Fruit fly (Drosophila melanogaster): ENCODE results near the gene CG3558.

CG3558 gene

dm6 chr2L:2979091-2979490, 13.6 kb upstream of the CG3558 start, which contains the start of gene CG9643:
Gene CG9643 (minus strand): TSS chr2L:2979288.
- peak; percentile 7 for TF ChIP-seq bab1 (GFP tag; optimal IDR thresholded peaks at IDR 0.05)
- no peak for TF ChIP-seq CG12768 (GFP tag; optimal IDR thresholded peaks at IDR 0.05)
- TF ChIP-seq CG14711 (tag; optimal IDR thresholded peaks at IDR 0.05) = peak; percentile 8
- peak; percentile 92 for TF ChIP-seq Mnt (GFP tag; optimal IDR thresholded peaks at IDR 0.05)

DNA sequence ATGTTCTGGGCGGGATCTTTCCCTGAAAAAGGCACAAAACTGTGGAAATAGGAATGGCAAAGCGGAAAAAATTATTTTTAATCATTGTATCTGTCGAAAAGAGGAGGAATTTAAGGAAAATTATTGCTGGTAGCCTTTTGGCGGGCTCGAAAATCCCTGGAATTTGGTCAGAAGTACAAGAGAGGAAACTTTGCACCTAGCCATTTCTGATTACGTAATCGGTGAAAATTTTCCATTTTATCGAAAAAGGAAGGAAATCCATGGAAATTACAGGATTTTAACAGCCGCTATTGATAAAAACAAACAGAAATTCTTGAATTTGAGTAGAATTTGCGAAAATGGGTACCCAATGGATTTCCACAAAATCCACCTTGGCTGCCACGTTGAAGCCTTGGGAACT, 5.9 kb upstream of the CG3558 start:
- TF ChIP-seq CG1620 (GFP tag; optimal IDR thresholded peaks at IDR 0.05) (no peak), Mnt (GFP tag; optimal IDR thresholded peaks at IDR 0.05) (no peak), Crg-1 (GFP tag; optimal IDR thresholded peaks at IDR 0.05) (no peak), CG7101 (tag; optimal IDR thresholded peaks at IDR 0.05) (no peak), kay (GFP tag; ENCODE audit: borderline replicate concordance) (no peak), cnc (optimal IDR thresholded peaks at IDR 0.05) (no peak)

- TF ChIP-seq CG5204 (GFP tag; optimal IDR thresholded peaks at IDR 0.05) (no peak), CG7101 (tag; optimal IDR thresholded peaks at IDR 0.05) (peak; percentile 90), CG12768 (GFP tag; optimal IDR thresholded peaks at IDR 0.05) (peak; percentile 87), cnc (optimal IDR thresholded peaks at IDR 0.05) (no peak), Clk (GFP tag; optimal IDR thresholded peaks at IDR 0.05) (peak; percentile 77), kay (GFP tag; ENCODE audit: borderline replicate concordance) (no peak), bab1 (GFP tag; optimal IDR thresholded peaks at IDR 0.05) (peak; percentile 65), toe (GFP tag; optimal IDR thresholded peaks at IDR 0.05) (no peak), pad (GFP tag; optimal IDR thresholded peaks at IDR 0.05) (peak; percentile 73), ovo (GFP tag; optimal IDR thresholded peaks at IDR 0.05) (peak; percentile 77), Hr96 (GFP tag; optimal IDR thresholded peaks at IDR 0.05) (no peak), tj (GFP tag; optimal IDR thresholded peaks at IDR 0.05) (peak; percentile 80), CG14711 (tag; optimal IDR thresholded peaks at IDR 0.05) (peak; percentile 80), Crg-1 (GFP tag; optimal IDR thresholded peaks at IDR 0.05) (peak; percentile 79), CG11617 (GFP tag; optimal IDR thresholded peaks at IDR 0.05) (peak; percentile 92), CG33017 (tag; optimal IDR thresholded peaks at IDR 0.05) (peak; percentile 82), cic (GFP tag; optimal IDR thresholded peaks at IDR 0.05) (peak; percentile 56), CG1620 (GFP tag; optimal IDR thresholded peaks at IDR 0.05) (peak; percentile 81), CG7045 (GFP tag; optimal IDR thresholded peaks at IDR 0.05) (peak; percentile 85), Mnt (GFP tag; optimal IDR thresholded peaks at IDR 0.05) (peak; percentile 82)
Measured at dm6 chr2L:2987681-2988381, 4.8 kb upstream of the CG3558 start, which contains the start of the genes Chd1 and Bem46. Gene Chd1 (minus strand): TSS chr2L:2987723. Gene Bem46 (plus strand): TSS chr2L:2988116.

DNA sequence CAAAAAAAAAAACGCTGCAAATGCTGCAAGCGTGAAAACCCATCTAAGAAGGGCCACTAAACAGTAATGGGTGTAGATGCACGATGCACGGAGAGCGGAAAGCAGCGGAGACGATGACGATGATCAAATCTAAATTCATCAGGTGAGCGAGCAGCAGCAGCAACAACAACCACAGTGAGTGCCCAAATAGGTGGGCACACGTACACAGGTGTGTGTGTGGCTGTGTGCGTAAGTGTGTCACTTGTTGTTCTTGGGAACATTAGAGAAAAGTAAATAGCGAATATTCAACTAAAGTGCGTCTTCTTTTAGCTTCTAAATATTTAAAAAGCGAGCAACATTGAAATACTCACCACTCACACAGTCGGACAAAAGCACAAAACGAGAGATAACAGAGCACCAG, 566 bp downstream of the CG3558 start:
- TF ChIP-seq Mnt (GFP tag; optimal IDR thresholded peaks at IDR 0.05) (peak; percentile 25), bab1 (GFP tag; optimal IDR thresholded peaks at IDR 0.05) (no peak), CG12768 (GFP tag; optimal IDR thresholded peaks at IDR 0.05) (peak; percentile 58), tj (GFP tag; optimal IDR thresholded peaks at IDR 0.05) (no peak), ovo (GFP tag; optimal IDR thresholded peaks at IDR 0.05) (no peak), toe (GFP tag; optimal IDR thresholded peaks at IDR 0.05) (no peak), Crg-1 (GFP tag; optimal IDR thresholded peaks at IDR 0.05) (no peak), CG1620 (GFP tag; optimal IDR thresholded peaks at IDR 0.05) (no peak), Clk (GFP tag; optimal IDR thresholded peaks at IDR 0.05) (no peak)

DNA sequence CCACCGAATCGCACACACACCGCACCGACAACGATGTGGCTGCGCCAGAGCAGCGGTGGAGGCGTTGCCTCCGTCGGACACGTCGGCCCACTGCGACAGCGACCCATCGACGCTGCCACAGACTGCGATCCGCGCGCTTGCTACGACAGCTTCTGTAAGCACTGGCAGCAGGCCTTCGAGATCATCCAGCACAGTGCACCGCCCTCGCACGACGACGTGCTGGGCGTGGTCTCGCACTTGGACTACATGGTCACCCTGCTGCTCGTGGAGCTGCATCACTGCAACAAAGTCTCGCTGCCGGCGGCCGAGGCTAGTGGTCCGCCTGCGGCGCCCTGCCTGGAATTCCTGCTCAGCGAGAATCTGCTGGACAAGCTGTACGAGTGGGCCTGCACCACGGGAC, 1.0 kb downstream of the CG3558 start:
- no peak for TF ChIP-seq cnc (optimal IDR thresholded peaks at IDR 0.05)
- TF ChIP-seq bab1 (GFP tag; optimal IDR thresholded peaks at IDR 0.05) = no peak
- no peak for TF ChIP-seq toe (GFP tag; optimal IDR thresholded peaks at IDR 0.05)
- no peak for TF ChIP-seq CG7101 (tag; optimal IDR thresholded peaks at IDR 0.05)
- TF ChIP-seq Hr96 (GFP tag; optimal IDR thresholded peaks at IDR 0.05) = no peak

- TF ChIP-seq bab1 (GFP tag; optimal IDR thresholded peaks at IDR 0.05) (peak; percentile 19), tj (GFP tag; optimal IDR thresholded peaks at IDR 0.05) (peak; percentile 61), CG5204 (GFP tag; optimal IDR thresholded peaks at IDR 0.05) (no peak)
Measured at dm6 chr2L:2999113-2999512, 6.4 kb downstream of the CG3558 start, which contains the start of gene Ccdc85. Gene Ccdc85 (plus strand): TSS chr2L:2999286.

DNA sequence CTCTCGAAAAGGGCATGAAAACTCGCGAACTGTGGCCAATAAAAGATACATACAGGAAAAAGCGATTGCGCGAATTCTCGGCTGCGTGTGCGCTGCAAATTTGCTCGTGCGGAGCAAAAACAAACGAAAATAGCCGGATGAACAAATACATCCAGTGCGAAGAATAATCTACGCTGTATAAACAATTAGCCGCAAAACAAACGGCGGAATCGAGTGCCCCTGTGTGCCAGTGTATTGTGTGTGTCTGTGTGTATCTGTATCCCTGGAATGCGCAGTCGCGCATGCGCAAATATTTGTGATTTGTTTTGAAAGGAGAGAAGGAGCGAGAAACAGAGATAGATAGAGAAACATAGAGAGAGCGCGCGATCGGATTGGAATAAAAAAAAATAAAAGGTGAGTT, 6.9 kb downstream of the CG3558 start:
- no peak for TF ChIP-seq Clk (GFP tag; optimal IDR thresholded peaks at IDR 0.05)
- TF ChIP-seq CG7045 (GFP tag; optimal IDR thresholded peaks at IDR 0.05) = no peak
- no peak for TF ChIP-seq CG5204 (GFP tag; optimal IDR thresholded peaks at IDR 0.05)
- TF ChIP-seq cnc (optimal IDR thresholded peaks at IDR 0.05) = no peak
- TF ChIP-seq Crg-1 (GFP tag; optimal IDR thresholded peaks at IDR 0.05) = no peak
- no peak for TF ChIP-seq CG33017 (tag; optimal IDR thresholded peaks at IDR 0.05)
- TF ChIP-seq CG14711 (tag; optimal IDR thresholded peaks at IDR 0.05) = no peak
- TF ChIP-seq toe (GFP tag; optimal IDR thresholded peaks at IDR 0.05) = no peak
- TF ChIP-seq CG1620 (GFP tag; optimal IDR thresholded peaks at IDR 0.05) = no peak
- no peak for TF ChIP-seq CG11617 (GFP tag; optimal IDR thresholded peaks at IDR 0.05)
- no peak for TF ChIP-seq pad (GFP tag; optimal IDR thresholded peaks at IDR 0.05)
- no peak for TF ChIP-seq cic (GFP tag; optimal IDR thresholded peaks at IDR 0.05)
